Worm (Caenorhabditis elegans): Measurements from ENCODE around the gene arrd-22.
"Not testable (repeated sequence)": the region's sequence is repeated elsewhere in the genome, so short reads cannot be mapped to it uniquely, and the experiment has no call there.

The arrd-22 gene

ce11 chrV:3394065-3394464 lies 16.3 kb upstream of the arrd-22 start:
- no peak for TF ChIP-seq ceh-16 (tag; optimal IDR thresholded peaks at IDR 0.05)
- TF ChIP-seq ceh-82 (tag; optimal IDR thresholded peaks at IDR 0.05), result no peak
- TF ChIP-seq ztf-1 (GFP tag; conservative IDR thresholded peaks at IDR 0.05), result no peak
- TF ChIP-seq sma-9 (GFP tag; optimal IDR thresholded peaks at IDR 0.05), result no peak
- TF ChIP-seq sma-9 (tag; optimal IDR thresholded peaks at IDR 0.05), result no peak
- TF ChIP-seq ztf-11 (tag; optimal IDR thresholded peaks at IDR 0.05), result no peak
- no peak for TF ChIP-seq unc-55 (GFP tag; optimal IDR thresholded peaks at IDR 0.05)
- TF ChIP-seq nhr-237 (tag; optimal IDR thresholded peaks at IDR 0.05), result no peak
- no peak for TF ChIP-seq ZK546.5 (tag; optimal IDR thresholded peaks at IDR 0.05)
- TF ChIP-seq lsy-2 (tag; optimal IDR thresholded peaks at IDR 0.05), result no peak
- no peak for TF ChIP-seq nhr-77 (tag; optimal IDR thresholded peaks at IDR 0.05)

ce11 chrV:3394694-3395240 lies 15.6 kb upstream of the arrd-22 start, which contains the start of gene T20D4.15:
Gene T20D4.15 (minus strand): TSS chrV:3394744.
- TF ChIP-seq mbf-1 (tag; optimal IDR thresholded peaks at IDR 0.05) (no peak), ZK546.5 (tag; optimal IDR thresholded peaks at IDR 0.05) (no peak), sma-9 (GFP tag; optimal IDR thresholded peaks at IDR 0.05) (peak; percentile 66), sma-9 (tag; optimal IDR thresholded peaks at IDR 0.05) (no peak)

DNA sequence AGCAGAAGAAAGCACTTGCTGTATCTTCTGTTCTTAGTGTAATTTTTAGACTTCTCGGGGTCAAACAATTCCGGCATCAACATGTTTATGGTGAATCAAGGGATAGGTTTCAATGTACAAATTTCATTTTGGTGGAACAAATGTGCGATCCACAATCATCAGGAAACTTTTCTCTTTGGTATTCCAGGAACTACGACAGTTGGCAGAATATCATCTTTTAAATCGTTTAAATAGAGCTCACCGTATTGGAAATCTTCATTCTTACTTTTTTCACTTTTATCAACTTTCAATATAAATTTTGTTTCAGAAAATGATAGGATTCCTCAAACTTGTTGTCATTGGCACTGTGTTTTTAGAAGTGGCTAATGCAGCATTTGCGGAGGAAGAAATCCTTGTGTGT lies 13.6 kb upstream of the arrd-22 start, which contains the start of gene T20D4.12:
TSS of gene T20D4.12 (plus strand) at position 301 of the 400 bp plus-strand sequence.
- TF ChIP-seq nhr-21 (tag; optimal IDR thresholded peaks at IDR 0.05); lin-13 (GFP tag; optimal IDR thresholded peaks at IDR 0.05); fos-1 (tag; optimal IDR thresholded peaks at IDR 0.05): not testable (repeated sequence)

- TF ChIP-seq C34F6.9 (tag; optimal IDR thresholded peaks at IDR 0.05) (peak; percentile 0), gmeb-1 (tag; optimal IDR thresholded peaks at IDR 0.05) (no peak), lsy-2 (tag; optimal IDR thresholded peaks at IDR 0.05) (peak in 1 of 2 experiments; percentile 32), sma-9 (GFP tag; optimal IDR thresholded peaks at IDR 0.05) (peak; percentile 77), sma-9 (tag; optimal IDR thresholded peaks at IDR 0.05) (no peak), blmp-1 (tag; optimal IDR thresholded peaks at IDR 0.05; ENCODE audit: insufficient read depth) (no peak)
Observed at ce11 chrV:3398314-3398713, 12.0 kb upstream of the arrd-22 start, which contains the start of gene T20D4.11. Gene T20D4.11 (plus strand): TSS chrV:3398690.

DNA sequence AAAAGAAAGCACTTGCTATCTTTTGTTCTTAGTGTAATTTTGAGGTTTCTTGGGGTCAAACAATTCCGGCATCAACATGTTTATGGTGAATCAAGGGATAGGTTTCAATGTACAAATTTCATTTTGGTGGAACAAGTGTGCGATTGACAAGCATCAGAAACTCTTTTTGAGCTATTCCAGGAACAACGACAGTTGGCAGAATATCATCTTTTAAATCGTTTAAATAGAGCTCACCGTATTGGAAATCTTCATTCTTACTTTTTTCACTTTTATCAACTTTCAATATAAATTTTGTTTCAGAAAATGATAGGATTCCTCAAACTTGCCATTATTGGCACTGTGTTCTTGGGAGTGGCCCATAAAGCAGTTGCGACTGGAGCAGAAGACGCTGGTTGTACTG lies 10.4 kb upstream of the arrd-22 start, which contains the start of gene T20D4.10:
TSS of gene T20D4.10 (plus strand) at position 301 of the 400 bp plus-strand sequence.
- TF ChIP-seq snpc-4, crh-2, gmeb-1 (tag; optimal IDR thresholded peaks at IDR 0.05): not testable (repeated sequence)

ce11 chrV:3408602-3409001 lies 1.7 kb upstream of the arrd-22 start, which contains the start of gene T20D4.7:
Gene T20D4.7 (plus strand): TSS chrV:3408902.
- no peak for TF ChIP-seq lin-11 (tag; optimal IDR thresholded peaks at IDR 0.05)
- no peak for TF ChIP-seq elt-3 (tag; optimal IDR thresholded peaks at IDR 0.05)
- TF ChIP-seq ceh-16 (tag; optimal IDR thresholded peaks at IDR 0.05), result no peak
- no peak for TF ChIP-seq skn-1 (tag; optimal IDR thresholded peaks at IDR 0.05)
- no peak for TF ChIP-seq aly-2 (tag; optimal IDR thresholded peaks at IDR 0.05)
- TF ChIP-seq nhr-25 (tag; optimal IDR thresholded peaks at IDR 0.05), result no peak

DNA sequence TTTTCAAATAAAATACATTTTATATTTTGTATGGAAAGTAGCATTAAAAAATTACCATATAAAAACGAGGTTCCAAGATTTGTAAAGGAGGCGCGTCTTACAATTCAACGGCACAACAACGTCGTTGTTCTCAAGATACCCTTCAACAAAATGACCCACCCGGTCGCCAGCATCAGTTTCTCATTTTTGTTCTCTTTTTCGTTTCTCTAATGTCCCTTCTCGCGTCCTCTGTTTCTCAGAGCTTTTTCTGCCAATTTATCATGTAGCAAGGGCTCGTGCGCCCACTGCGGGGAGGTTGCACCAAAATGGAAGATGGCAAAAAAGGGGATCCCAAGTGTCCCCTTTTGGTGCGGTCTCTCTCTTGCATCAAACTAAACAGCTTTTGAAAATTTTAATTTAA lies 822 bp upstream of the arrd-22 start:
- TF ChIP-seq fos-1 (tag; optimal IDR thresholded peaks at IDR 0.05) (no peak), peb-1 (tag; optimal IDR thresholded peaks at IDR 0.05) (no peak), elt-1 (tag; optimal IDR thresholded peaks at IDR 0.05) (no peak), zag-1 (tag; optimal IDR thresholded peaks at IDR 0.05) (peak; percentile 33), ama-1 (optimal IDR thresholded peaks at IDR 0.05) (no peak)

ce11 chrV:3413010-3413409 lies 2.7 kb downstream of the arrd-22 start, which contains the start of gene txt-11:
Gene txt-11 (plus strand): TSS chrV:3413310.
- TF ChIP-seq F13H6.1 (tag; optimal IDR thresholded peaks at IDR 0.05) (no peak), sma-9 (GFP tag; optimal IDR thresholded peaks at IDR 0.05) (peak; percentile 64), sma-9 (tag; optimal IDR thresholded peaks at IDR 0.05) (no peak)

Data from whole organism, L2 larva.